Fruit fly (Drosophila melanogaster) whole organism: ENCODE measurements around the gene CG7551.
A peak's percentile ranks its signal among the peaks of the same experiment; 100 is the strongest.

Experiments
- CG8478 ChIP-seq: fragments of >200 bp; optimal IDR thresholded peaks from 2 replicates; lab custom pipeline; 2018; ENCODE audit warnings: inconsistent platforms
- Dll ChIP-seq: fragments of >200 bp; optimal IDR thresholded peaks from 2 replicates; lab custom pipeline; 2017
- EcR ChIP-seq, 2 experiments: fragments of >200 bp; optimal IDR thresholded peaks; 2 replicates each; lab custom pipeline; 2017; ENCODE audit warnings: missing biosample characterization in 2 of 2, missing genetic modification characterization in 2 of 2, missing genetic modification reagents in 2 of 2
- pan ChIP-seq: fragments of >200 bp; optimal IDR thresholded peaks from 2 replicates; lab custom pipeline; 2017
- psq ChIP-seq: fragments of >200 bp; optimal IDR thresholded peaks from 2 replicates; lab custom pipeline; 2017
- usp ChIP-seq: fragments of >200 bp; optimal IDR thresholded peaks from 2 replicates; lab custom pipeline; 2017; ENCODE audit warnings: missing biosample characterization, missing genetic modification characterization, mixed read lengths

CG7551 gene

DNA sequence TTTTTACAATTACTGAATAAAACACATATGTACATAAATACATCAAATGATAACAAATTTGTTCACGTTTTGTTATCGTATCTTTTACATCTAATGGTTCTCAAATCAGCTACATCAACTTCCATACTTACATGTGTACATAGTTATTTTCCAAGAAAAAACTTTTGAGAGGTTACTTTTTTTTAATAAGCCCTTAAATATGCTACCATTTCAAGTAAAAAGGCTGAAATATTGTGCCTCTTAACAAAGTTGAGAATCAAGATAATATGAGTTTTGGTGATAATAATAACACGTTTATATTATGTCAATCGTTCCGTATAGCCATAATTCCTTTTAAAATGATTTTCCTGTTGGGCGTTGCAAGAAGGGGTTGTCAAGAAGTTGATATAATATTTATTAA, 32.2 kb downstream of the CG7551 start:
- TF ChIP-seq psq (lab: Kevin White, UChicago) (no peak), Dll (lab: Kevin White, UChicago) (no peak), pan (lab: Kevin White, UChicago) (no peak), CG8478 (lab: Kevin White, UChicago) (no peak), usp (GFP tag; lab: Kevin White, UChicago) (no peak), EcR (GFP tag; optimal IDR thresholded peaks at IDR 0.05; lab: Kevin White, UChicago) (no peak)

DNA sequence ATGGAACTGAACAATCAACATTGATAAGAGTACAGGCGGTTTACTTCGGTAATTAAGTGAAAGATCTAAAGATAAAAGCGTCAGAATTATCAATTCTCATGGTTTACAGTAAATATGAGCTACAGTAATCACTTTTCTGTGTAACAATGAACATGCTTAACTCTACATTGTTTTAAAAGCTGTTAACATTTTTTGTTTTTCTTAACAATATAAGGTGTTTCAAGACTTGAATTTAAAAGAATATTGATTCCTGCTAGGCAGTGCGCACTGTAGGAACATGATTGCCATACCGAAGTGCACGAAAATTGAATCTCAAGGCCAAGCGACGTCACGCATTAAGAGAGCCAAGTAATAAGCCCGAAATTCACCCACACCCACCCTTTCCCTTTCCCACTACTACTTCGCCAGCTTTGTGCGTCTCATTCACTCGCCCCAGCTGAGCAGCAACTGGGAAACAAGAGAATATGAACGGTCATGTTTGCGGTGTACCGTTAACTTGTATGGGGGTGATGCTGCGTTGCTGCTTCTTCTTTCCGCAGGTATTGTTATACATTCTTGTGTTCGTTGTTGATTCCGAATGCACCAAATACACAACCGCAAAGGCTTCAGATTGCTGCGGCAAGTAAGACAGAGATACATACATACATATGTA, 33.1 kb downstream of the CG7551 start:
- no peak for TF ChIP-seq Dll (lab: Kevin White, UChicago)
- TF ChIP-seq usp (GFP tag; lab: Kevin White, UChicago): no peak
- TF ChIP-seq pan (lab: Kevin White, UChicago): no peak

DNA sequence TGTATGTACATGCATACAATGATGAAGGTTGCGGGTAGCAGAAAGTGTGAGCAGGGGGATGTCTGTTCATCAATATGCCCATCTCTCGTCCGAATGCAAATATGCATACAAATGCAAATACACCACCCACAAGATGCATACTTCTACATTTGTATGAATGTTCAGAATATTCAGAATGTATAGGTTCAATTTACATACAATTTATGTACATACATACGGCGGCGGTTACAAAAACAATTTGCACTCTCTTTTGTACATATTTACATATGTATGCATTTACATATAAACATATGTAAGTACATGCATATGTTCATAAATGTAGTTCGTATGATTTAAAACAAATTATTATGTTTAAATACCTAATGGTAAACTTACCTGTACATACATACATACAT, 33.6 kb downstream of the CG7551 start:
- no peak for TF ChIP-seq CG8478 (lab: Kevin White, UChicago)
- TF ChIP-seq EcR (GFP tag; optimal IDR thresholded peaks at IDR 0.05; lab: Kevin White, UChicago): no peak
- no peak for TF ChIP-seq Dll (lab: Kevin White, UChicago)

DNA sequence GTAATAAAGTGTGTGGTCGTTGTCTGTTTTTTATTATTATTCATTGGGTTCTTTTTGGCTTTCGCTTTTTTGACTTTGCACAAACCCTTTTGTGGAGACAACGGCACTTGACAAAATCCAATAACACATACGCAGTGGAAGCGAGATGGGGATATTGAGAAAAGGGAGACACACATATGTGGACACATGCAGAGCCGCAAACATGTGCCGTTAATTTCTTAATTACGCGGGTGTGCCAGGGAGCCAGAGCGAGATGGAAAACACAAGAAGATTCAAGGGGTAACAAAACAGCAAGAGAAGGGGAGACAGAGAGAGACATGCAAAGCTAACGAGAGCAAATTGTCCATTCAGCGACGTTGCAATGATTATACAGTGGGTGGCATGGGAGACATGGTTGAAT, 34.2 kb downstream of the CG7551 start:
- no peak for TF ChIP-seq usp (GFP tag; lab: Kevin White, UChicago)
- TF ChIP-seq CG8478 (lab: Kevin White, UChicago): no peak
- no peak for TF ChIP-seq Dll (lab: Kevin White, UChicago)
- TF ChIP-seq EcR (GFP tag; optimal IDR thresholded peaks at IDR 0.05; lab: Kevin White, UChicago): no peak
- no peak for TF ChIP-seq psq (lab: Kevin White, UChicago)
- no peak for TF ChIP-seq pan (lab: Kevin White, UChicago)

DNA sequence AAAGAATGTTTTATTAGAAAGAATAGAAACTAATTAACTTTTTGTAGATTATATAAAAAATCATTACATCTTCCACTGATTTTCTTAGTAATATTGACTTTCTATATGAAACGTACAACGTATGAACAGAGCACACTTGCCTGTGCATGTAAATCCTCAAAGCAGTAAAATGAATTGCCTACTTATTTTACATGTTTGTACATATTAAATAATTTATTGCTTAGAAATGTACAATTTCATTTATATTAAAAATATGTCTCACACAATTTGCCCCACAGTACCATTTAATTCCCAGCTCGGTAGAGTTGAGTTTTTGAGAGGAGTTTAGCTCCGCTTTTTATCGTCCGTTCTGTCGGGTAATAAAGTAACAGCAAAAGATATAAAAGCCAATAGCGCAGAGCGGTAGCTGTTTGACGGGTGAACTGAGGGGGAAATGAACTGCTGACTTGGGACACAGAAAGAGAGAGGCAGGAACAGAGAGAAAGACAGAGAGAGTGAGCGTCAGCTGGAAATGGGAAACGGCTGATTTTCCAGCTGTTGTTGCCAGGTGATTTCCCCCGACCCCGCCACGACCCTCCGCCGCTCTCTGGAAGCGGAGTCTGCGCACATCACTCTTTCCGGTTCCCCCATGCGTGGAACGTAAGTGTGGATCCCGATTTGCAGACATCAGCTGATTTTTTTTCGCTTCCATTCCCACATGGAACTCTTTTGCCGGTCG, 35.0 kb downstream of the CG7551 start:
- TF ChIP-seq pan (lab: Kevin White, UChicago): no peak
- TF ChIP-seq EcR (GFP tag; optimal IDR thresholded peaks at IDR 0.05; lab: Kevin White, UChicago): peak in 1 of 2 experiments; percentile 51

DNA sequence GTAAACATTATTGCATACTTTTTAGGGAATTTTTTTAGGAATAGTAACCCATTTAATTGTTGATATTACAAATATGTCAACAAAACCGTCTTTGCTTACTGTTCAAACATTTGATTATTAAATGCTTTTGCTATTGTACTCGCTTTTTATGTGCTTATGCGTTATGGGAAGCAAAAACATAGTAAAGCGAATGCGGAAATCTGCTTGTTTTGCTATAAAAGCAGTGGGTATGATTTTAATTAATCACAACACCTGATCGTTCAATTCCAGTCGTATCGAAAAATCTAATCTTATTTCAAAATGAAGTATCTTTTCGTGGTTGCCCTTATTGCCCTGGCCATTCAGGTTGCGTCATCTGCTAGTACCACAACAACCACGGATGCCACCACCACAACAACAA, 50.0 kb downstream of the CG7551 start, which contains the start of gene CG33500:
Gene CG33500, plus strand, starts transcription at position 301 of the 400 bp plus-strand sequence.
- TF ChIP-seq Dll (lab: Kevin White, UChicago): no peak
- no peak for TF ChIP-seq pan (lab: Kevin White, UChicago)
- TF ChIP-seq psq (lab: Kevin White, UChicago): no peak
- TF ChIP-seq EcR (GFP tag; optimal IDR thresholded peaks at IDR 0.05; lab: Kevin White, UChicago): no peak
- no peak for TF ChIP-seq usp (GFP tag; lab: Kevin White, UChicago)
- no peak for TF ChIP-seq CG8478 (lab: Kevin White, UChicago)
